Worm (Caenorhabditis elegans): ENCODE measurements around the gene C06E4.5.

C06E4.5 gene

ce11 chrIV:7276661-7277060, 21.9 kb downstream of the C06E4.5 start, which contains the start of gene C06E4.2:
TSS of gene C06E4.2 (plus strand) at chrIV:7276961.
- TF ChIP-seq ztf-29 (GFP tag; IDR thresholded peaks at IDR 0.05) (no peak), cog-1 (tag; optimal IDR thresholded peaks at IDR 0.05) (no peak), flt-1 (GFP tag; IDR thresholded peaks at IDR 0.05) (no peak), ref-1 (GFP tag; conservative IDR thresholded peaks at IDR 0.05) (no peak)

- TF ChIP-seq med-1 (GFP tag; optimal IDR thresholded peaks at IDR 0.05; ENCODE audit: insufficient read depth) (no peak), ref-1 (GFP tag; conservative IDR thresholded peaks at IDR 0.05) (no peak), T22C8.4 (GFP tag; IDR thresholded peaks at IDR 0.05) (no peak)
These were observed 28.2 kb downstream of the C06E4.5 start, which contains the start of gene C06E4.1 for ce11 chrIV:7282957-7283356. TSS of gene C06E4.1 (plus strand) at chrIV:7283257.

- TF ChIP-seq med-1 (GFP tag; optimal IDR thresholded peaks at IDR 0.05; ENCODE audit: insufficient read depth): no peak
- no peak for TF ChIP-seq klf-2 (GFP tag; conservative IDR thresholded peaks at IDR 0.05)
- TF ChIP-seq ztf-23 (GFP tag; IDR thresholded peaks at IDR 0.05): no peak
- no peak for TF ChIP-seq tab-1 (GFP tag; IDR thresholded peaks at IDR 0.05)
- no peak for TF ChIP-seq flt-1 (GFP tag; IDR thresholded peaks at IDR 0.05)
- no peak for TF ChIP-seq ref-1 (GFP tag; conservative IDR thresholded peaks at IDR 0.05)
- TF ChIP-seq cog-1 (tag; optimal IDR thresholded peaks at IDR 0.05): no peak
These were observed 31.0 kb downstream of the C06E4.5 start, which contains the start of gene C06E4.8 for ce11 chrIV:7285839-7286238. TSS of gene C06E4.8 (minus strand) at chrIV:7285875.

- TF ChIP-seq ztf-29 (GFP tag; IDR thresholded peaks at IDR 0.05) (no peak), flt-1 (GFP tag; IDR thresholded peaks at IDR 0.05) (no peak), med-1 (GFP tag; optimal IDR thresholded peaks at IDR 0.05; ENCODE audit: insufficient read depth) (no peak), T22C8.4 (GFP tag; IDR thresholded peaks at IDR 0.05) (no peak), klf-2 (GFP tag; conservative IDR thresholded peaks at IDR 0.05) (no peak)
These were observed 32.7 kb downstream of the C06E4.5 start, which contains the start of gene F42C5.3 for ce11 chrIV:7287474-7287873. TSS of gene F42C5.3 (minus strand) at chrIV:7287574.

ce11 chrIV:7291066-7291465, 36.3 kb downstream of the C06E4.5 start:
- TF ChIP-seq cog-1 (tag; optimal IDR thresholded peaks at IDR 0.05): no peak
- TF ChIP-seq ztf-29 (GFP tag; IDR thresholded peaks at IDR 0.05): no peak
- no peak for TF ChIP-seq tab-1 (GFP tag; IDR thresholded peaks at IDR 0.05)
- TF ChIP-seq ztf-23 (GFP tag; IDR thresholded peaks at IDR 0.05): no peak
- no peak for TF ChIP-seq flt-1 (GFP tag; IDR thresholded peaks at IDR 0.05)
- no peak for TF ChIP-seq klf-2 (GFP tag; conservative IDR thresholded peaks at IDR 0.05)
- no peak for TF ChIP-seq ref-1 (GFP tag; conservative IDR thresholded peaks at IDR 0.05)
- TF ChIP-seq T22C8.4 (GFP tag; IDR thresholded peaks at IDR 0.05): no peak

- TF ChIP-seq ztf-29 (GFP tag; IDR thresholded peaks at IDR 0.05) (no peak), ztf-23 (GFP tag; IDR thresholded peaks at IDR 0.05) (no peak)
These were observed 37.2 kb downstream of the C06E4.5 start, which contains the start of gene F42C5.4 for ce11 chrIV:7291957-7292356. TSS of gene F42C5.4 (minus strand) at chrIV:7292127.

ce11 chrIV:7294121-7294520, 39.3 kb downstream of the C06E4.5 start, which contains the start of gene F42C5.5:
TSS of gene F42C5.5 (minus strand) at chrIV:7294221.
- no peak for TF ChIP-seq flt-1 (GFP tag; IDR thresholded peaks at IDR 0.05)
- no peak for TF ChIP-seq ref-1 (GFP tag; conservative IDR thresholded peaks at IDR 0.05)
- TF ChIP-seq cog-1 (tag; optimal IDR thresholded peaks at IDR 0.05): no peak
- no peak for TF ChIP-seq ztf-29 (GFP tag; IDR thresholded peaks at IDR 0.05)
- no peak for TF ChIP-seq T22C8.4 (GFP tag; IDR thresholded peaks at IDR 0.05)
- no peak for TF ChIP-seq ztf-23 (GFP tag; IDR thresholded peaks at IDR 0.05)
- no peak for TF ChIP-seq tab-1 (GFP tag; IDR thresholded peaks at IDR 0.05)
- no peak for TF ChIP-seq klf-2 (GFP tag; conservative IDR thresholded peaks at IDR 0.05)
- TF ChIP-seq med-1 (GFP tag; optimal IDR thresholded peaks at IDR 0.05; ENCODE audit: insufficient read depth): no peak

- no peak for TF ChIP-seq ztf-23 (GFP tag; IDR thresholded peaks at IDR 0.05)
- no peak for TF ChIP-seq klf-2 (GFP tag; conservative IDR thresholded peaks at IDR 0.05)
- TF ChIP-seq T22C8.4 (GFP tag; IDR thresholded peaks at IDR 0.05): no peak
- TF ChIP-seq med-1 (GFP tag; optimal IDR thresholded peaks at IDR 0.05; ENCODE audit: insufficient read depth): no peak
- TF ChIP-seq ztf-29 (GFP tag; IDR thresholded peaks at IDR 0.05): no peak
- no peak for TF ChIP-seq cog-1 (tag; optimal IDR thresholded peaks at IDR 0.05)
- TF ChIP-seq flt-1 (GFP tag; IDR thresholded peaks at IDR 0.05): no peak
These were observed 46.7 kb downstream of the C06E4.5 start for ce11 chrIV:7301481-7301880.

ce11 chrIV:7305325-7305724, 50.5 kb downstream of the C06E4.5 start, which contains the start of gene npr-27:
TSS of gene npr-27 (plus strand) at chrIV:7305625.
- TF ChIP-seq ztf-23 (GFP tag; IDR thresholded peaks at IDR 0.05) (no peak), T22C8.4 (GFP tag; IDR thresholded peaks at IDR 0.05) (no peak), ref-1 (GFP tag; conservative IDR thresholded peaks at IDR 0.05) (no peak), klf-2 (GFP tag; conservative IDR thresholded peaks at IDR 0.05) (no peak), med-1 (GFP tag; optimal IDR thresholded peaks at IDR 0.05; ENCODE audit: insufficient read depth) (no peak), tab-1 (GFP tag; IDR thresholded peaks at IDR 0.05) (no peak), ztf-29 (GFP tag; IDR thresholded peaks at IDR 0.05) (no peak)

Measured in whole organism, midembryonic.